Worm (Caenorhabditis elegans) whole organism, L4 larva: Measurements from ENCODE around the gene C01G12.16.

ENCODE experiments used
- F10B5.3 ChIP-seq: sonication (generic microtip); optimal IDR thresholded peaks from 2 replicates; lab custom pipeline; 2016; ENCODE audit warnings: mild to moderate bottlenecking, missing genetic modification characterization, missing compliant biosample characterization
- F49E8.2 ChIP-seq: sonication (generic microtip); optimal IDR thresholded peaks from 2 replicates; lab custom pipeline; 2016; ENCODE audit warnings: missing compliant biosample characterization, mild to moderate bottlenecking, missing genetic modification characterization, borderline replicate concordance
- T26A8.4 ChIP-seq: fragments of 200-800 bp; sonication (Bioruptor generic); IDR thresholded peaks from 2 replicates; pipeline ENCODE4 v1.3.6; 2022; ENCODE audit warnings: missing genetic modification characterization, missing compliant biosample characterization
- Y105C5A.15 ChIP-seq: fragments of 200-800 bp; sonication (Bioruptor generic); IDR thresholded peaks from 2 replicates; pipeline ENCODE4 v1.3.6; 2022; ENCODE audit warnings: missing genetic modification characterization, missing compliant biosample characterization
- ZK337.2 ChIP-seq: fragments of 200-800 bp; sonication (Bioruptor generic); IDR thresholded peaks from 2 replicates; pipeline ENCODE4 v1.3.6; 2022; ENCODE audit warnings: missing genetic modification reagents, missing genetic modification characterization, missing compliant biosample characterization
- aly-2 ChIP-seq: sonication (generic microtip); optimal IDR thresholded peaks from 2 replicates; lab custom pipeline; 2018; ENCODE audit warnings: missing biosample characterization, missing genetic modification characterization
- ama-1 ChIP-seq: fragments of 150-350 bp; optimal IDR thresholded peaks from 2 replicates; lab custom pipeline; 2014; ENCODE audit warnings: inconsistent platforms, mixed read lengths
- attf-4 ChIP-seq: sonication (generic microtip); optimal IDR thresholded peaks from 3 replicates; lab custom pipeline; 2017; ENCODE audit warnings: missing biosample characterization, missing genetic modification characterization
- ceh-32 ChIP-seq: sonication (generic microtip); optimal IDR thresholded peaks from 2 replicates; lab custom pipeline; 2016; ENCODE audit warnings: mild to moderate bottlenecking, missing genetic modification characterization, missing compliant biosample characterization; ENCODE audit not compliant: poor library complexity
- ceh-82 ChIP-seq: sonication (generic microtip); optimal IDR thresholded peaks from 2 replicates; lab custom pipeline; 2017; ENCODE audit warnings: missing biosample characterization, missing genetic modification characterization
- cey-2 ChIP-seq: sonication (generic microtip); optimal IDR thresholded peaks from 3 replicates; lab custom pipeline; 2017; ENCODE audit warnings: missing genetic modification characterization, mild to moderate bottlenecking, missing compliant biosample characterization, antibody characterized with exemption, borderline replicate concordance; ENCODE audit not compliant: insufficient read depth
- ctbp-1 ChIP-seq: fragments of 200-800 bp; sonication (Bioruptor generic); IDR thresholded peaks from 2 replicates; pipeline ENCODE4 v1.3.6; 2022; ENCODE audit warnings: missing genetic modification reagents, missing genetic modification characterization, missing compliant biosample characterization
- daf-12 ChIP-seq: fragments of 150-350 bp; optimal IDR thresholded peaks from 2 replicates; lab custom pipeline; 2014; ENCODE audit warnings: missing biosample characterization, missing genetic modification reagents, missing genetic modification characterization
- daf-16 ChIP-seq, 3 experiments: sonication (generic microtip); optimal IDR thresholded peaks; 2 replicates each; lab custom pipeline; 2016 to 2017; ENCODE audit warnings: missing genetic modification characterization in 3 of 3, missing genetic modification reagents in 3 of 3, mild to moderate bottlenecking in 2 of 3, missing compliant biosample characterization in 2 of 3, missing biosample characterization in 1 of 3, moderate library complexity in 1 of 3
- dmd-6 ChIP-seq: fragments of 200-800 bp; sonication (Bioruptor generic); IDR thresholded peaks from 2 replicates; pipeline ENCODE4 v1.3.6; 2022; ENCODE audit warnings: missing genetic modification reagents, missing genetic modification characterization, missing compliant biosample characterization
- dpl-1 ChIP-seq: fragments of 150-350 bp; optimal IDR thresholded peaks from 2 replicates; lab custom pipeline; 2014; ENCODE audit warnings: missing biosample characterization, missing genetic modification reagents, missing genetic modification characterization
- egl-27 ChIP-seq: sonication (generic microtip); optimal IDR thresholded peaks from 3 replicates; lab custom pipeline; 2017; ENCODE audit warnings: missing biosample characterization, missing genetic modification reagents, missing genetic modification characterization
- fkh-10 ChIP-seq: fragments of 150-350 bp; optimal IDR thresholded peaks from 2 replicates; lab custom pipeline; 2014; ENCODE audit warnings: missing biosample characterization, missing genetic modification reagents, missing genetic modification characterization
- fos-1 ChIP-seq: fragments of 150-350 bp; optimal IDR thresholded peaks from 2 replicates; lab custom pipeline; 2014; ENCODE audit warnings: missing biosample characterization, missing genetic modification characterization
- hif-1 ChIP-seq, 2 experiments: sonication (generic microtip); optimal IDR thresholded peaks; 2 replicates each; lab custom pipeline; 2016 to 2017; ENCODE audit warnings: missing compliant biosample characterization in 2 of 2, missing genetic modification characterization in 2 of 2, missing genetic modification reagents in 2 of 2, missing genotype in 2 of 2, mild to moderate bottlenecking in 1 of 2
- hlh-30 ChIP-seq: sonication (generic microtip); optimal IDR thresholded peaks from 2 replicates; lab custom pipeline; 2017; ENCODE audit warnings: antibody characterized with exemption, mild to moderate bottlenecking, missing genetic modification characterization, missing compliant biosample characterization; ENCODE audit not compliant: insufficient read depth
- hmg-1.1 ChIP-seq: fragments of 200-800 bp; sonication (Bioruptor generic); IDR thresholded peaks from 2 replicates; pipeline ENCODE4 v1.3.6; 2022; ENCODE audit warnings: missing genetic modification reagents, missing genetic modification characterization, missing compliant biosample characterization
- lin-1 ChIP-seq: fragments of 200-800 bp; sonication (Bioruptor generic); IDR thresholded peaks from 2 replicates; pipeline ENCODE4 v1.3.6; 2022; ENCODE audit warnings: missing genetic modification reagents, missing genetic modification characterization, missing compliant biosample characterization
- lin-13 ChIP-seq: fragments of 150-350 bp; optimal IDR thresholded peaks from 2 replicates; lab custom pipeline; 2014; ENCODE audit warnings: missing biosample characterization, missing genetic modification reagents, missing genetic modification characterization
- lin-15B ChIP-seq: fragments of 150-350 bp; sonication (generic microtip); optimal IDR thresholded peaks from 3 replicates; lab custom pipeline; 2014; ENCODE audit warnings: missing biosample characterization, missing genetic modification characterization
- lin-29 ChIP-seq: fragments of 200-800 bp; sonication (Bioruptor generic); IDR thresholded peaks from 2 replicates; pipeline ENCODE4 v1.3.6; 2022; ENCODE audit warnings: missing genetic modification reagents, missing genetic modification characterization, missing compliant biosample characterization
- lin-38 ChIP-seq: fragments of 200-800 bp; sonication (Bioruptor generic); IDR thresholded peaks from 2 replicates; pipeline ENCODE4 v1.3.6; 2022; ENCODE audit warnings: missing genetic modification reagents, missing genetic modification characterization, missing compliant biosample characterization
- lin-39 ChIP-seq: fragments of 150-350 bp; optimal IDR thresholded peaks from 2 replicates; lab custom pipeline; 2014; ENCODE audit warnings: missing biosample characterization, missing genetic modification reagents, missing genetic modification characterization
- lir-3 ChIP-seq: sonication (generic microtip); optimal IDR thresholded peaks from 2 replicates; lab custom pipeline; 2016; ENCODE audit warnings: mild to moderate bottlenecking, missing genetic modification characterization, missing compliant biosample characterization
- lsy-2 ChIP-seq, 2 experiments: fragments of 150-350 bp in 1 of 2; sonication (generic microtip) in 1 of 2; optimal IDR thresholded peaks; 2 replicates each; lab custom pipeline; 2014 to 2017; ENCODE audit warnings: missing biosample characterization in 2 of 2, missing genetic modification characterization in 2 of 2
- madf-5 ChIP-seq, 2 experiments: fragments of 200-800 bp; sonication (Bioruptor generic); IDR thresholded peaks; 2 replicates each; pipeline ENCODE4 v1.3.6; 2022; ENCODE audit warnings: missing compliant biosample characterization in 2 of 2, missing genetic modification characterization in 2 of 2
- mdl-1 ChIP-seq, 2 experiments: fragments of 150-350 bp in 1 of 2; sonication (generic microtip) in 1 of 2; optimal IDR thresholded peaks; 2 replicates each; lab custom pipeline; 2014 to 2017; ENCODE audit warnings: missing biosample characterization in 2 of 2, missing genetic modification characterization in 2 of 2
- mdt-29 ChIP-seq: fragments of 200-800 bp; sonication (Bioruptor generic); IDR thresholded peaks from 2 replicates; pipeline ENCODE4 v1.3.6; 2022; ENCODE audit warnings: missing genetic modification reagents, missing genetic modification characterization, missing compliant biosample characterization
- mep-1 ChIP-seq: fragments of 150-350 bp; sonication (generic microtip); optimal IDR thresholded peaks from 3 replicates; lab custom pipeline; 2014; ENCODE audit warnings: missing biosample characterization, missing genetic modification characterization
- mxl-3 ChIP-seq: fragments of 200-800 bp; sonication (Bioruptor generic); optimal IDR thresholded peaks from 2 replicates; lab custom pipeline; 2018; ENCODE audit warnings: mild to moderate bottlenecking, missing genetic modification characterization, missing compliant biosample characterization
- nhr-102 ChIP-seq: sonication (generic microtip); optimal IDR thresholded peaks from 2 replicates; lab custom pipeline; 2016; ENCODE audit warnings: mild to moderate bottlenecking, missing genetic modification characterization, moderate library complexity, missing compliant biosample characterization
- nhr-25 ChIP-seq: sonication (generic microtip); optimal IDR thresholded peaks from 2 replicates; lab custom pipeline; 2017; ENCODE audit warnings: missing genetic modification characterization, mild to moderate bottlenecking, missing compliant biosample characterization, antibody characterized with exemption, moderate library complexity, borderline replicate concordance; ENCODE audit not compliant: insufficient read depth
- nhr-6 ChIP-seq: fragments of 150-350 bp; optimal IDR thresholded peaks from 2 replicates; lab custom pipeline; 2014; ENCODE audit warnings: missing biosample characterization, missing genetic modification characterization
- nhr-77 ChIP-seq: fragments of 150-350 bp; optimal IDR thresholded peaks from 2 replicates; lab custom pipeline; 2014; ENCODE audit warnings: missing biosample characterization, missing genetic modification characterization
- saeg-2 ChIP-seq: fragments of 200-800 bp; sonication (Bioruptor generic); IDR thresholded peaks from 2 replicates; pipeline ENCODE4 v1.3.6; 2022; ENCODE audit warnings: missing genetic modification reagents, missing genetic modification characterization, missing compliant biosample characterization
- set-16 ChIP-seq: fragments of 200-800 bp; sonication (Bioruptor generic); IDR thresholded peaks from 2 replicates; pipeline ENCODE4 v1.3.6; 2022; ENCODE audit warnings: missing genetic modification reagents, missing genetic modification characterization, missing compliant biosample characterization
- skn-1 ChIP-seq: fragments of 150-350 bp; optimal IDR thresholded peaks from 2 replicates; lab custom pipeline; 2014; ENCODE audit warnings: missing biosample characterization, missing genetic modification characterization
- snpc-1.2 ChIP-seq: fragments of 200-800 bp; sonication (Bioruptor generic); IDR thresholded peaks from 2 replicates; pipeline ENCODE4 v1.3.6; 2022; ENCODE audit warnings: missing genetic modification reagents, missing genetic modification characterization, missing compliant biosample characterization
- spr-1 ChIP-seq: sonication (generic microtip); optimal IDR thresholded peaks from 2 replicates; lab custom pipeline; 2016; ENCODE audit warnings: mild to moderate bottlenecking, missing genetic modification characterization, missing compliant biosample characterization
- spr-3 ChIP-seq: fragments of 200-800 bp; sonication (Bioruptor generic); optimal IDR thresholded peaks from 2 replicates; lab custom pipeline; 2018; ENCODE audit warnings: mild to moderate bottlenecking, missing genetic modification characterization, missing compliant biosample characterization
- tra-1 ChIP-seq: fragments of 200-800 bp; sonication (Bioruptor generic); IDR thresholded peaks from 2 replicates; pipeline ENCODE4 v1.3.6; 2022; ENCODE audit warnings: missing genetic modification reagents, missing genetic modification characterization, missing compliant biosample characterization
- unc-62 ChIP-seq, 3 experiments: fragments of 150-350 bp in 1 of 3; sonication (generic microtip); optimal IDR thresholded peaks in 2 of 3; peaks in 1 of 3; 1 replicate in 1 of 3; 2 replicates in 2 of 3; lab custom pipeline; 2014 to 2017; ENCODE audit warnings: missing biosample characterization in 3 of 3, missing genetic modification characterization in 3 of 3, missing genetic modification reagents in 3 of 3, missing genotype in 1 of 3
- ztf-11 ChIP-seq: fragments of 150-350 bp; optimal IDR thresholded peaks from 2 replicates; lab custom pipeline; 2014; ENCODE audit warnings: missing biosample characterization, missing genetic modification characterization
- ztf-7 ChIP-seq: fragments of 150-350 bp; optimal IDR thresholded peaks from 2 replicates; lab custom pipeline; 2014; ENCODE audit warnings: missing biosample characterization, missing genetic modification characterization

C01G12.16 gene

ce11 chrIII:4193659-4194103, 32.6 kb downstream of the C01G12.16 start, which contains the start of gene xbp-1 (continued):
- TF ChIP-seq mdt-29 (GFP tag; lab: Robert Waterston, UW) (peak; percentile 49; the same call in 1 of the 2 replicates), F49E8.2 (tag; lab: Kevin White, UChicago) (no peak), daf-16 (GFP tag; optimal IDR thresholded peaks at IDR 0.05; lab: Kevin White, UChicago) (peak; percentile 15 to 92), daf-16 (tag; optimal IDR thresholded peaks at IDR 0.05; lab: Kevin White, UChicago) (peak; percentile 99), spr-3 (GFP tag; lab: Kevin White, UChicago) (peak; percentile 23), F10B5.3 (tag; lab: Kevin White, UChicago) (no peak), snpc-1.2 (GFP tag; lab: Robert Waterston, UW) (0 out of 2 replicates have a peak, but pooled peaks have one; percentile 23), Y105C5A.15 (GFP tag; lab: Robert Waterston, UW) (no peak), spr-1 (peak; percentile 30), dmd-6 (GFP tag; lab: Robert Waterston, UW) (peak; percentile 98), skn-1 (tag; lab: Kevin White, UChicago) (no peak), mdl-1 (tag; optimal IDR thresholded peaks at IDR 0.05; lab: Kevin White, UChicago) (peak; percentile 74 to 93), hmg-1.1 (peak; percentile 75), dpl-1 (GFP tag; lab: Kevin White, UChicago) (peak; percentile 79), lin-38 (GFP tag; lab: Robert Waterston, UW) (peak; percentile 71), lin-1 (GFP tag; lab: Robert Waterston, UW) (peak; percentile 99), lin-13 (GFP tag; lab: Kevin White, UChicago) (peak; percentile 94), fos-1 (tag; lab: Kevin White, UChicago) (no peak), daf-12 (tag; lab: Kevin White, UChicago) (no peak), ztf-7 (tag; lab: Kevin White, UChicago) (peak; percentile 74), ztf-11 (tag; lab: Kevin White, UChicago) (no peak), lir-3 (no peak), mep-1 (tag; lab: Kevin White, UChicago) (peak; percentile 92), nhr-77 (tag; lab: Kevin White, UChicago) (peak; percentile 91), lin-39 (no peak), nhr-25 (peak; percentile 78), lin-29 (GFP tag; lab: Robert Waterston, UW) (no peak), ama-1 (lab: Kevin White, UChicago) (peak; percentile 91), egl-27 (peak; percentile 5), lsy-2 (tag; optimal IDR thresholded peaks at IDR 0.05; lab: Kevin White, UChicago) (peak; percentile 82 to 94), ZK337.2 (GFP tag; lab: Robert Waterston, UW) (0 out of 2 replicates have a peak, but pooled peaks have one; percentile 23), tra-1 (GFP tag; lab: Robert Waterston, UW) (peak; percentile 81), hif-1 (tag; optimal IDR thresholded peaks at IDR 0.05; lab: Kevin White, UChicago) (peak; percentile 51 to 87), lin-15B (no peak), unc-62 (GFP tag; optimal IDR thresholded peaks at IDR 0.05 in 1 of 2; lab: Kevin White, UChicago) (peak in 1 of 2 experiments; percentile 86), unc-62 (tag; optimal IDR thresholded peaks at IDR 0.05; lab: Kevin White, UChicago) (no peak), madf-5 (GFP tag; IDR thresholded peaks at IDR 0.05; lab: Robert Waterston, UW) (no peak), ctbp-1 (peak; percentile 75; the same call in 1 of the 2 replicates), ceh-32 (no peak), mxl-3 (GFP tag; lab: Kevin White, UChicago) (peak; percentile 97), nhr-6 (tag; lab: Kevin White, UChicago) (peak; percentile 89), hlh-30 (peak; percentile 94), ceh-82 (tag; lab: Kevin White, UChicago) (no peak), attf-4 (tag; lab: Kevin White, UChicago) (no peak), fkh-10 (GFP tag; lab: Kevin White, UChicago) (peak; percentile 76), cey-2 (tag; lab: Kevin White, UChicago) (no peak), set-16 (peak; percentile 39), saeg-2 (GFP tag; lab: Robert Waterston, UW) (no peak; the same call in 1 of the 2 replicates), T26A8.4 (GFP tag; lab: Robert Waterston, UW) (peak; percentile 58), nhr-102 (tag; lab: Kevin White, UChicago) (peak; percentile 68), aly-2 (tag; lab: Kevin White, UChicago) (no peak)
